Fruit fly (Drosophila melanogaster): ENCODE results near the gene CG31624.

dm6 chr2L:21202702-21203101 is 2.5 kb upstream of the CG31624 start, which contains the start of gene CG31988:
- no peak for TF ChIP-seq CG12768 (GFP tag; optimal IDR thresholded peaks at IDR 0.05)
- TF ChIP-seq kay (GFP tag; ENCODE audit: borderline replicate concordance), result no peak
